Worm (Caenorhabditis elegans) whole organism, L4/young adult: ENCODE results near the gene cfap-20.

ENCODE experiments used
- W03F9.2 ChIP-seq: fragments of 150-350 bp; optimal IDR thresholded peaks from 2 replicates; lab custom pipeline; 2014; ENCODE audit warnings: missing biosample characterization, missing genetic modification characterization
- dao-5 ChIP-seq: sonication (generic microtip); optimal IDR thresholded peaks from 2 replicates; lab custom pipeline; 2016; ENCODE audit warnings: missing genotype, missing genetic modification characterization, moderate library complexity, missing compliant biosample characterization
- him-1 ChIP-seq: sonication (generic microtip); optimal IDR thresholded peaks from 2 replicates; lab custom pipeline; 2016; ENCODE audit warnings: missing genotype, missing genetic modification reagents, missing genetic modification characterization, missing compliant biosample characterization

ce11 chrIII:3548017-3548416, 10.7 kb upstream of the cfap-20 start, which contains the start of gene C54C6.11:
- TF ChIP-seq him-1 (tag; lab: Kevin White, UChicago) = no peak
- no peak for TF ChIP-seq W03F9.2 (tag; lab: Kevin White, UChicago)
- no peak for TF ChIP-seq dao-5
